Worm (Caenorhabditis elegans) whole organism, L3 larva: ENCODE measurements around the gene W07G4.8.

Source experiments
- aly-2 ChIP-seq: fragments of 150-350 bp; optimal IDR thresholded peaks from 2 replicates; lab custom pipeline; 2014; ENCODE audit warnings: missing biosample characterization, missing genetic modification characterization
- ama-1 ChIP-seq: fragments of 150-350 bp; optimal IDR thresholded peaks from 2 replicates; lab custom pipeline; 2018
- ceh-82 ChIP-seq: fragments of 150-350 bp; optimal IDR thresholded peaks from 2 replicates; lab custom pipeline; 2014; ENCODE audit warnings: missing biosample characterization, missing genetic modification characterization
- egl-27 ChIP-seq: sonication (generic microtip); optimal IDR thresholded peaks from 4 replicates; lab custom pipeline; 2017; ENCODE audit warnings: missing biosample characterization, missing genetic modification reagents, missing genetic modification characterization
- fos-1 ChIP-seq: fragments of 150-350 bp; optimal IDR thresholded peaks from 2 replicates; lab custom pipeline; 2014; ENCODE audit warnings: missing biosample characterization, missing genetic modification characterization
- lin-15B ChIP-seq: fragments of 150-350 bp; optimal IDR thresholded peaks from 2 replicates; lab custom pipeline; 2014; ENCODE audit warnings: missing biosample characterization, missing genetic modification characterization
- mml-1 ChIP-seq: fragments of 150-350 bp; sonication (generic microtip); optimal IDR thresholded peaks from 3 replicates; lab custom pipeline; 2014; ENCODE audit warnings: missing biosample characterization, missing genetic modification characterization
- nfya-1 ChIP-seq: sonication (generic microtip); optimal IDR thresholded peaks from 2 replicates; lab custom pipeline; 2017; ENCODE audit warnings: missing genetic modification characterization, mild to moderate bottlenecking, missing compliant biosample characterization, antibody characterized with exemption, moderate library complexity; ENCODE audit not compliant: insufficient read depth
- nhr-12 ChIP-seq: fragments of 150-350 bp; optimal IDR thresholded peaks from 2 replicates; lab custom pipeline; 2014; ENCODE audit warnings: missing biosample characterization, missing genetic modification characterization
- nhr-23 ChIP-seq: fragments of 150-350 bp; optimal IDR thresholded peaks from 2 replicates; lab custom pipeline; 2014; ENCODE audit warnings: missing biosample characterization, missing genetic modification reagents, missing genetic modification characterization
- nhr-77 ChIP-seq: fragments of 150-350 bp; optimal IDR thresholded peaks from 2 replicates; lab custom pipeline; 2014; ENCODE audit warnings: missing biosample characterization, missing genetic modification characterization
- snpc-4 ChIP-seq: fragments of 150-350 bp; optimal IDR thresholded peaks from 2 replicates; lab custom pipeline; 2014; ENCODE audit warnings: missing biosample characterization, missing genetic modification characterization
- zag-1 ChIP-seq: fragments of 150-350 bp; optimal IDR thresholded peaks from 2 replicates; lab custom pipeline; 2014; ENCODE audit warnings: missing biosample characterization, missing genetic modification characterization

ce11 chrV:13024499-13024898 is 24.9 kb downstream of the W07G4.8 start:
- TF ChIP-seq egl-27 (tag; lab: Kevin White, UChicago), result no peak
- no peak for TF ChIP-seq zag-1 (tag; lab: Kevin White, UChicago)
- no peak for TF ChIP-seq nfya-1 (tag; lab: Kevin White, UChicago)
- TF ChIP-seq ama-1, result no peak
- TF ChIP-seq nhr-23 (tag; lab: Kevin White, UChicago), result no peak
- TF ChIP-seq ceh-82 (tag; lab: Kevin White, UChicago), result no peak
- no peak for TF ChIP-seq nhr-77 (tag; lab: Kevin White, UChicago)
- TF ChIP-seq aly-2 (tag; lab: Kevin White, UChicago), result no peak
- TF ChIP-seq lin-15B, result no peak
- no peak for TF ChIP-seq nhr-12
- no peak for TF ChIP-seq fos-1 (tag; lab: Kevin White, UChicago)
- no peak for TF ChIP-seq mml-1 (tag; lab: Kevin White, UChicago)
- no peak for TF ChIP-seq snpc-4 (tag; lab: Kevin White, UChicago)
